Fruit fly (Drosophila melanogaster) whole organism, embryonic: ENCODE results near the gene Glg1.

Source experiments
- Abd-B ChIP-seq: fragments of 200-800 bp; sonication (Bioruptor generic); optimal IDR thresholded peaks from 2 replicates; lab custom pipeline; 2018; ENCODE audit warnings: missing biosample characterization, mild to moderate bottlenecking, missing genetic modification characterization, moderate library complexity
- CG10979 ChIP-seq: fragments of 200-800 bp; sonication (Bioruptor generic); optimal IDR thresholded peaks from 2 replicates; lab custom pipeline; 2018; ENCODE audit warnings: missing biosample characterization, mild to moderate bottlenecking, missing genetic modification characterization, moderate library complexity
- CG12659 ChIP-seq: fragments of 200-800 bp; sonication (Bioruptor generic); optimal IDR thresholded peaks from 3 replicates; lab custom pipeline; 2017; ENCODE audit warnings: mild to moderate bottlenecking, missing biosample characterization, missing genetic modification reagents, missing genetic modification characterization
- CG15073 ChIP-seq: fragments of 200-800 bp; sonication (Bioruptor generic); optimal IDR thresholded peaks from 2 replicates; lab custom pipeline; 2016; ENCODE audit warnings: missing biosample characterization, missing genetic modification characterization
- CG1529 ChIP-seq: fragments of 200-800 bp; sonication (Bioruptor generic); optimal IDR thresholded peaks from 3 replicates; lab custom pipeline; 2018; ENCODE audit warnings: missing biosample characterization, missing genetic modification characterization
- CG15479 ChIP-seq: fragments of 200-800 bp; sonication (Bioruptor generic); optimal IDR thresholded peaks from 3 replicates; lab custom pipeline; 2019; ENCODE audit warnings: missing biosample characterization, mild to moderate bottlenecking, missing genetic modification characterization, moderate library complexity
- CG17359 ChIP-seq: fragments of 200-800 bp; sonication (Bioruptor generic); optimal IDR thresholded peaks from 3 replicates; lab custom pipeline; 2018; ENCODE audit warnings: missing biosample characterization, mild to moderate bottlenecking, missing genetic modification characterization, moderate library complexity
- CG17361 ChIP-seq: fragments of 200-800 bp; sonication (Bioruptor generic); IDR thresholded peaks from 3 replicates; pipeline ENCODE4 v1.3.6; 2022; ENCODE audit warnings: missing biosample characterization, missing genetic modification characterization
- CG17829 ChIP-seq: fragments of 200-800 bp; optimal IDR thresholded peaks from 2 replicates; lab custom pipeline; 2019; ENCODE audit warnings: missing biosample characterization, mild to moderate bottlenecking, missing genetic modification characterization, moderate library complexity
- CG18262 ChIP-seq: fragments of 200-800 bp; optimal IDR thresholded peaks from 3 replicates; lab custom pipeline; 2019; ENCODE audit warnings: missing biosample characterization, mild to moderate bottlenecking, missing genetic modification characterization, moderate library complexity
- CG2199 ChIP-seq: fragments of 200-800 bp; sonication (Bioruptor generic); IDR thresholded peaks from 3 replicates; pipeline ENCODE4 v1.3.6; 2022; ENCODE audit warnings: missing biosample characterization, missing genetic modification characterization
- CG2712 ChIP-seq: fragments of 200-800 bp; optimal IDR thresholded peaks from 3 replicates; lab custom pipeline; 2019; ENCODE audit warnings: missing biosample characterization, mild to moderate bottlenecking, missing genetic modification characterization, moderate library complexity
- CG2875 ChIP-seq: fragments of 200-800 bp; sonication (Bioruptor generic); optimal IDR thresholded peaks from 2 replicates; lab custom pipeline; 2017; ENCODE audit warnings: missing biosample characterization, mild to moderate bottlenecking, missing genetic modification characterization, missing genetic modification reagents
- CG32767 ChIP-seq: fragments of 200-800 bp; sonication (Bioruptor generic); IDR thresholded peaks from 2 replicates; pipeline ENCODE4 v1.3.6; 2022; ENCODE audit warnings: missing biosample characterization, missing genetic modification characterization
- CG4424 ChIP-seq: fragments of 200-800 bp; sonication (Bioruptor generic); optimal IDR thresholded peaks from 3 replicates; lab custom pipeline; 2016; ENCODE audit warnings: missing biosample characterization, missing genetic modification characterization
- CG8478 ChIP-seq: fragments of >200 bp; optimal IDR thresholded peaks from 2 replicates; lab custom pipeline; 2018
- CG8765 ChIP-seq: fragments of 200-800 bp; sonication (Bioruptor generic); IDR thresholded peaks from 2 replicates; pipeline ENCODE4 v1.3.6; 2022; ENCODE audit warnings: missing biosample characterization, missing genetic modification characterization
- CG9609 ChIP-seq: fragments of 200-800 bp; sonication (Bioruptor generic); optimal IDR thresholded peaks from 3 replicates; lab custom pipeline; 2016; ENCODE audit warnings: missing biosample characterization, missing genetic modification characterization
- CoRest ChIP-seq: fragments of 200-800 bp; sonication (Bioruptor generic); optimal IDR thresholded peaks from 3 replicates; lab custom pipeline; 2018; ENCODE audit warnings: missing biosample characterization, mild to moderate bottlenecking, missing genetic modification characterization, moderate library complexity
- D19A ChIP-seq: fragments of 200-800 bp; optimal IDR thresholded peaks from 3 replicates; lab custom pipeline; 2019; ENCODE audit warnings: missing biosample characterization, mild to moderate bottlenecking, missing genetic modification characterization, moderate library complexity
- Dek ChIP-seq: fragments of 200-800 bp; sonication (Bioruptor generic); optimal IDR thresholded peaks from 3 replicates; lab custom pipeline; 2019; ENCODE audit warnings: missing biosample characterization, mild to moderate bottlenecking, missing genetic modification characterization, moderate library complexity
- Drgx ChIP-seq: fragments of 200-800 bp; sonication (Bioruptor generic); IDR thresholded peaks from 2 replicates; pipeline ENCODE4 v1.3.6; 2022; ENCODE audit warnings: missing biosample characterization, missing genetic modification characterization
- E2f2 ChIP-seq: fragments of 200-800 bp; sonication (Bioruptor generic); IDR thresholded peaks from 2 replicates; pipeline ENCODE4 v1.3.6; 2022; ENCODE audit warnings: missing biosample characterization, missing genetic modification characterization
- Ets65A ChIP-seq: fragments of 200-800 bp; sonication (Bioruptor generic); peaks from one replicate; lab custom pipeline; 2016; ENCODE audit warnings: missing biosample characterization, missing genetic modification characterization
- H2.0 ChIP-seq: fragments of 200-800 bp; sonication (Bioruptor generic); IDR thresholded peaks from 2 replicates; pipeline ENCODE4 v1.3.6; 2022; ENCODE audit warnings: missing biosample characterization, missing genetic modification characterization
- Hr78 ChIP-seq, 2 experiments: fragments of 200-800 bp in 1 of 2; fragments of >200 bp in 1 of 2; sonication (Bioruptor generic) in 1 of 2; optimal IDR thresholded peaks; 2 replicates each; lab custom pipeline; 2017 to 2019; ENCODE audit warnings: missing biosample characterization in 2 of 2, missing genetic modification characterization in 2 of 2, mild to moderate bottlenecking in 1 of 2, moderate library complexity in 1 of 2
- Med ChIP-seq: fragments of 200-800 bp; sonication (Bioruptor generic); peaks from one replicate; lab custom pipeline; 2016; ENCODE audit warnings: missing biosample characterization, missing genetic modification characterization, mild to moderate bottlenecking, inconsistent platforms, moderate library complexity
- PHDP ChIP-seq: fragments of 200-800 bp; sonication (Bioruptor generic); optimal IDR thresholded peaks from 3 replicates; lab custom pipeline; 2018; ENCODE audit warnings: missing biosample characterization, mild to moderate bottlenecking, missing genetic modification characterization, moderate library complexity
- Xrp1 ChIP-seq: fragments of 200-800 bp; sonication (Bioruptor generic); IDR thresholded peaks from 2 replicates; pipeline ENCODE4 v1.3.6; 2022; ENCODE audit warnings: missing biosample characterization, missing genetic modification characterization
- bigmax ChIP-seq: fragments of 200-800 bp; sonication (Bioruptor generic); optimal IDR thresholded peaks from 2 replicates; lab custom pipeline; 2018; ENCODE audit warnings: missing biosample characterization, mild to moderate bottlenecking, missing genetic modification characterization
- caup ChIP-seq: fragments of 200-800 bp; sonication (Bioruptor generic); optimal IDR thresholded peaks from 3 replicates; lab custom pipeline; 2017; ENCODE audit warnings: missing biosample characterization, mild to moderate bottlenecking, missing genetic modification characterization, moderate library complexity; ENCODE audit not compliant: severe bottlenecking
- cg ChIP-seq: fragments of 200-800 bp; sonication (Bioruptor generic); optimal IDR thresholded peaks from 3 replicates; lab custom pipeline; 2019; ENCODE audit warnings: missing biosample characterization, mild to moderate bottlenecking, missing genetic modification characterization, moderate library complexity
- cwo ChIP-seq: fragments of 200-800 bp; sonication (Bioruptor generic); optimal IDR thresholded peaks from 3 replicates; lab custom pipeline; 2017; ENCODE audit warnings: missing biosample characterization, missing genetic modification characterization, mild to moderate bottlenecking, moderate library complexity, missing genetic modification reagents
- dati ChIP-seq: fragments of 200-800 bp; sonication (Bioruptor generic); IDR thresholded peaks from 2 replicates; pipeline ENCODE4 v1.3.6; 2022; ENCODE audit warnings: missing biosample characterization, missing genetic modification characterization
- dimm ChIP-seq: fragments of 200-800 bp; sonication (Bioruptor generic); IDR thresholded peaks from 2 replicates; pipeline ENCODE4 v1.3.6; 2022; ENCODE audit warnings: missing biosample characterization, missing genetic modification characterization
- en ChIP-seq: fragments of 200-800 bp; sonication (Bioruptor generic); optimal IDR thresholded peaks from 2 replicates; lab custom pipeline; 2016; ENCODE audit warnings: missing biosample characterization, missing genetic modification characterization
- fu2 ChIP-seq: fragments of 200-800 bp; sonication (Bioruptor generic); optimal IDR thresholded peaks from 2 replicates; lab custom pipeline; 2016; ENCODE audit warnings: missing biosample characterization, missing genetic modification characterization
- gcm2 ChIP-seq: fragments of 200-800 bp; sonication (Bioruptor generic); optimal IDR thresholded peaks from 2 replicates; lab custom pipeline; 2016; ENCODE audit warnings: missing biosample characterization, missing genetic modification characterization
- luna ChIP-seq: fragments of 200-800 bp; sonication (Bioruptor generic); optimal IDR thresholded peaks from 2 replicates; lab custom pipeline; 2016; ENCODE audit warnings: missing biosample characterization, missing genetic modification characterization
- nerfin-1 ChIP-seq: fragments of 200-800 bp; sonication (Bioruptor generic); optimal IDR thresholded peaks from 3 replicates; lab custom pipeline; 2019; ENCODE audit warnings: missing biosample characterization, mild to moderate bottlenecking, missing genetic modification characterization, moderate library complexity
- peb ChIP-seq: fragments of 200-800 bp; sonication (Bioruptor generic); IDR thresholded peaks from 2 replicates; pipeline ENCODE4 v1.3.6; 2022; ENCODE audit warnings: missing biosample characterization, missing genetic modification characterization
- pho ChIP-seq: fragments of 200-800 bp; sonication (Bioruptor generic); optimal IDR thresholded peaks from 2 replicates; lab custom pipeline; 2016; ENCODE audit warnings: missing biosample characterization, missing genetic modification characterization
- sens ChIP-seq: fragments of 200-800 bp; sonication (Bioruptor generic); peaks from one replicate; lab custom pipeline; 2016; ENCODE audit warnings: missing biosample characterization, missing genetic modification characterization
- slbo ChIP-seq: fragments of 200-800 bp; sonication (Bioruptor generic); IDR thresholded peaks from 2 replicates; pipeline ENCODE4 v1.3.6; 2022; ENCODE audit warnings: missing biosample characterization, missing genetic modification characterization

The Glg1 gene

dm6 chr3L:21529108-21529507, 21.8 kb upstream of the Glg1 start, which contains the start of gene Arv1 (continued):
- TF ChIP-seq bigmax (GFP tag; lab: Kevin White, UChicago) = no peak
- no peak for TF ChIP-seq dimm (GFP tag; lab: Robert Waterston, UW)
- TF ChIP-seq Dek (tag; lab: Kevin White, UChicago) = no peak
- no peak for TF ChIP-seq PHDP (tag; lab: Kevin White, UChicago)
- TF ChIP-seq CG9609 (GFP tag; lab: Kevin White, UChicago) = no peak
- TF ChIP-seq nerfin-1 (tag; lab: Kevin White, UChicago) = no peak
- TF ChIP-seq E2f2 (GFP tag; lab: Robert Waterston, UW) = peak; percentile 29; the same call in 1 of the 2 replicates
- TF ChIP-seq Abd-B (GFP tag; lab: Kevin White, UChicago) = no peak
- no peak for TF ChIP-seq CG15479
- TF ChIP-seq Drgx = no peak
- no peak for TF ChIP-seq CG8765 (GFP tag; lab: Robert Waterston, UW)

- TF ChIP-seq CG12659 (no peak), dati (no peak), CG15073 (GFP tag; lab: Kevin White, UChicago) (peak; percentile 96), Ets65A (peak; percentile 45), gcm2 (GFP tag; lab: Kevin White, UChicago) (no peak), CoRest (tag; lab: Kevin White, UChicago) (no peak), CG10979 (peak; percentile 33), D19A (tag; lab: Kevin White, UChicago) (peak; percentile 76), slbo (GFP tag; lab: Robert Waterston, UW) (no peak), CG2199 (GFP tag; lab: Robert Waterston, UW) (0 out of 3 replicates have a peak, but pooled peaks have one; percentile 20), CG18262 (peak; percentile 12), CG2712 (tag; lab: Kevin White, UChicago) (peak; percentile 38), luna (GFP tag; lab: Kevin White, UChicago) (no peak), Hr78 (GFP tag; optimal IDR thresholded peaks at IDR 0.05; lab: Kevin White, UChicago) (peak in 1 of 2 experiments; percentile 97), CG17361 (GFP tag; lab: Robert Waterston, UW) (0 out of 3 replicates have a peak, but pooled peaks have one; percentile 35), H2.0 (no peak), CG8478 (lab: Kevin White, UChicago) (no peak), Med (GFP tag; lab: Kevin White, UChicago) (peak; percentile 22), CG32767 (GFP tag; lab: Robert Waterston, UW) (0 out of 2 replicates have a peak, but pooled peaks have one; percentile 9), sens (GFP tag; lab: Kevin White, UChicago) (peak; percentile 77), cg (peak; percentile 34), CG17359 (tag; lab: Kevin White, UChicago) (peak; percentile 9), CG4424 (GFP tag; lab: Kevin White, UChicago) (peak; percentile 16), fu2 (GFP tag; lab: Kevin White, UChicago) (no peak), Xrp1 (GFP tag; lab: Robert Waterston, UW) (peak; percentile 10; the same call in 1 of the 2 replicates), peb (GFP tag; lab: Robert Waterston, UW) (no peak), cwo (no peak), pho (GFP tag; lab: Kevin White, UChicago) (peak; percentile 4), caup (no peak), CG1529 (GFP tag; lab: Kevin White, UChicago) (peak; percentile 17), CG17829 (tag; lab: Kevin White, UChicago) (peak; percentile 20), CG2875 (peak; percentile 26), Drgx (peak; percentile 56), en (no peak)
Measured at dm6 chr3L:21524071-21524889, 16.9 kb upstream of the Glg1 start.
